Fruit fly (Drosophila melanogaster): ENCODE results near the gene CG7376.

Gene CG7376

DNA sequence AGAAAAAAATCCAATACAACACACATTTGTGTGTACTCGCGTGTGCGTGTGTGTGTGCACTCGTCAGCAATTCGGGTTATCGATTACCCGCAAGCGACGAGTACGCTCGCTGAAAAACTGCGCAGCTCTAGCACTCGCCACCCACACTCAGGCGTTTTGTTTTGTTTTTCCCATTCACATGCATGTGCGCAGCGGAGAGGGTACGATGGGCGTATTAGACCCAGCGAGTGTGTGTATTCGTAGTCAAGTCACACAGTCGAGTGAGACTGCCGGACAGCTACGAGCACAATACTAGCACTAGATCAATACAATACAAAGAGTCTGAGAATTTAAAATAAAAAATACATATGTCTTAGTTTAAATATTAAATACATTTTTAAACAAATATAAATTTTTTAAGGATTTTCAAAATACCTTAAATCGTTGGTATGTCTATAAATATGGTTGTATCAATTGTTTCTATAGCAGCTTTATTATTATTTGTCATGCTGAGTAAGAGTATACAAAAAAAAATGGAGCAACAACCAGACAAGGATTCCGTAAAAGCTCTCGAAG is 10.9 kb downstream of the CG7376 start, which contains the start of the genes D19B and CG43293 (continued):
- TF ChIP-seq wek (GFP tag; optimal IDR thresholded peaks at IDR 0.05) (peak; percentile 52), ken (GFP tag; IDR thresholded peaks at IDR 0.05) (peak; percentile 90), CG14965 (GFP tag; optimal IDR thresholded peaks at IDR 0.05; ENCODE audit: borderline replicate concordance) (no peak), sqz (GFP tag; optimal IDR thresholded peaks at IDR 0.05) (no peak), grn (GFP tag; optimal IDR thresholded peaks at IDR 0.05) (no peak), CG17802 (tag; optimal IDR thresholded peaks at IDR 0.05) (peak; percentile 60), Aef1 (GFP tag; IDR thresholded peaks at IDR 0.05) (peak; percentile 88), bigmax (GFP tag; optimal IDR thresholded peaks at IDR 0.05) (peak; percentile 11), slbo (GFP tag; IDR thresholded peaks at IDR 0.05) (peak; percentile 97), lilli (GFP tag; optimal IDR thresholded peaks at IDR 0.05) (peak; percentile 95), CG18764 (GFP tag; optimal IDR thresholded peaks at IDR 0.05) (peak; percentile 85), CG3847 (GFP tag; IDR thresholded peaks at IDR 0.05) (peak; percentile 91), dpn (GFP tag; optimal IDR thresholded peaks at IDR 0.05) (peak; percentile 92 to 93), CG13287 (GFP tag; IDR thresholded peaks at IDR 0.05; ENCODE audit: partially characterized antibody) (peak; percentile 79), Dll (GFP tag; IDR thresholded peaks at IDR 0.05; ENCODE audit: partially characterized antibody) (peak; percentile 65; the same call in 2 of the 4 replicates), CG13296 (GFP tag; optimal IDR thresholded peaks at IDR 0.05) (peak; percentile 88), CG30403 (GFP tag; optimal IDR thresholded peaks at IDR 0.05) (peak; percentile 92), salm (tag; optimal IDR thresholded peaks at IDR 0.05) (peak; percentile 57), row (GFP tag; IDR thresholded peaks at IDR 0.05) (peak; percentile 98), onecut (GFP tag; IDR thresholded peaks at IDR 0.05) (peak; percentile 91), cato (GFP tag; optimal IDR thresholded peaks at IDR 0.05; ENCODE audit: borderline replicate concordance) (peak; percentile 80), CG8359 (GFP tag; optimal IDR thresholded peaks at IDR 0.05; ENCODE audit: borderline replicate concordance) (peak; percentile 25), CG8944 (GFP tag; optimal IDR thresholded peaks at IDR 0.05) (peak; percentile 88), CG18011 (GFP tag; optimal IDR thresholded peaks at IDR 0.05) (peak; percentile 82), sima (GFP tag; optimal IDR thresholded peaks at IDR 0.05) (peak; percentile 23), Poxn (GFP tag; IDR thresholded peaks at IDR 0.05) (peak; percentile 73), CG6683 (GFP tag; optimal IDR thresholded peaks at IDR 0.05) (peak; percentile 69), hb (GFP tag; IDR thresholded peaks at IDR 0.05; ENCODE audit: partially characterized antibody) (no peak), nerfin-1 (tag; optimal IDR thresholded peaks at IDR 0.05) (peak; percentile 58), CG12104 (GFP tag; optimal IDR thresholded peaks at IDR 0.05) (peak; percentile 74), CG13624 (GFP tag; optimal IDR thresholded peaks at IDR 0.05) (peak; percentile 90), HLHmδ (GFP tag; optimal IDR thresholded peaks at IDR 0.05) (peak; percentile 81), Dad (GFP tag; optimal IDR thresholded peaks at IDR 0.05) (peak; percentile 80), CG12659 (GFP tag; optimal IDR thresholded peaks at IDR 0.05) (peak; percentile 95), CG10654 (GFP tag; optimal IDR thresholded peaks at IDR 0.05) (peak; percentile 86), abd-A (tag; optimal IDR thresholded peaks at IDR 0.05) (no peak), CG6654 (GFP tag; optimal IDR thresholded peaks at IDR 0.05) (peak; percentile 37), Trl (optimal IDR thresholded peaks at IDR 0.05) (no peak), Trl (GFP tag; optimal IDR thresholded peaks at IDR 0.05) (peak; percentile 87), Ets65A (GFP tag) (peak; percentile 98), CG11504 (tag; optimal IDR thresholded peaks at IDR 0.05) (peak; percentile 87), run (tag; optimal IDR thresholded peaks at IDR 0.05) (no peak), CG7786 (GFP tag; optimal IDR thresholded peaks at IDR 0.05) (peak; percentile 84), CG18619 (GFP tag; optimal IDR thresholded peaks at IDR 0.05) (peak; percentile 87), zen (tag; optimal IDR thresholded peaks at IDR 0.05) (peak; percentile 77), Sry-δ (GFP tag; optimal IDR thresholded peaks at IDR 0.05) (peak; percentile 90), Hand (GFP tag; optimal IDR thresholded peaks at IDR 0.05) (peak; percentile 62), gsb-n (tag; optimal IDR thresholded peaks at IDR 0.05) (peak; percentile 82), CG2120 (GFP tag; optimal IDR thresholded peaks at IDR 0.05) (peak; percentile 94), pzg (GFP tag; optimal IDR thresholded peaks at IDR 0.05) (peak; percentile 81)
